Fruit fly (Drosophila melanogaster) whole organism, embryonic: Measurements from ENCODE around the gene CG10064.

Experiments used
- Atf-2 ChIP-seq: fragments of 200-800 bp; sonication (Bioruptor generic); optimal IDR thresholded peaks from 2 replicates; lab custom pipeline; 2016; ENCODE audit warnings: missing biosample characterization, missing genetic modification characterization
- BEAF-32 ChIP-seq: fragments of 200-800 bp; sonication (Bioruptor generic); optimal IDR thresholded peaks from 3 replicates; lab custom pipeline; 2017; ENCODE audit warnings: missing biosample characterization, missing genetic modification characterization, mild to moderate bottlenecking, moderate library complexity, missing genetic modification reagents
- CG11456 ChIP-seq: fragments of 200-800 bp; sonication (Bioruptor generic); IDR thresholded peaks from 3 replicates; pipeline ENCODE4 v1.3.6; 2022; ENCODE audit warnings: missing biosample characterization, missing genetic modification characterization
- CG11695 ChIP-seq: fragments of 200-800 bp; sonication (Bioruptor generic); IDR thresholded peaks from 3 replicates; pipeline ENCODE4 v1.3.6; 2022; ENCODE audit warnings: missing biosample characterization, missing genetic modification characterization
- CG14050 ChIP-seq: fragments of 200-800 bp; sonication (Bioruptor generic); IDR thresholded peaks from 3 replicates; pipeline ENCODE4 v1.3.6; 2022; ENCODE audit warnings: missing biosample characterization, missing genetic modification characterization
- CG18011 ChIP-seq: fragments of 200-800 bp; sonication (Bioruptor generic); optimal IDR thresholded peaks from 2 replicates; lab custom pipeline; 2017; ENCODE audit warnings: missing biosample characterization, missing genetic modification characterization, mild to moderate bottlenecking, moderate library complexity, missing genotype
- CG18262 ChIP-seq: fragments of 200-800 bp; optimal IDR thresholded peaks from 3 replicates; lab custom pipeline; 2019; ENCODE audit warnings: missing biosample characterization, mild to moderate bottlenecking, missing genetic modification characterization, moderate library complexity
- CG18599 ChIP-seq: fragments of 200-800 bp; sonication (Bioruptor generic); optimal IDR thresholded peaks from 3 replicates; lab custom pipeline; 2017; ENCODE audit warnings: missing biosample characterization, missing genetic modification characterization, mild to moderate bottlenecking, moderate library complexity, missing genetic modification reagents
- CG32767 ChIP-seq: fragments of 200-800 bp; sonication (Bioruptor generic); IDR thresholded peaks from 2 replicates; pipeline ENCODE4 v1.3.6; 2022; ENCODE audit warnings: missing biosample characterization, missing genetic modification characterization
- CG3281 ChIP-seq: fragments of 200-800 bp; sonication (Bioruptor generic); optimal IDR thresholded peaks from 3 replicates; lab custom pipeline; 2017; ENCODE audit warnings: missing biosample characterization, mild to moderate bottlenecking, missing genetic modification characterization
- CG42726 ChIP-seq: fragments of 200-800 bp; sonication (Bioruptor generic); IDR thresholded peaks from 2 replicates; pipeline ENCODE4 v1.3.6; 2022; ENCODE audit warnings: missing biosample characterization, missing genetic modification characterization; ENCODE audit not compliant: partially characterized antibody
- CG4328 ChIP-seq: fragments of 200-800 bp; sonication (Bioruptor generic); optimal IDR thresholded peaks from 3 replicates; lab custom pipeline; 2017; ENCODE audit warnings: missing biosample characterization, missing genetic modification reagents, missing genetic modification characterization
- CG4617 ChIP-seq: fragments of 200-800 bp; sonication (Bioruptor generic); optimal IDR thresholded peaks from 3 replicates; lab custom pipeline; 2016; ENCODE audit warnings: missing biosample characterization, missing genetic modification characterization, borderline replicate concordance
- CG5180 ChIP-seq: fragments of 200-800 bp; sonication (Bioruptor generic); optimal IDR thresholded peaks from 3 replicates; lab custom pipeline; 2017; ENCODE audit warnings: missing biosample characterization, missing genetic modification characterization, mild to moderate bottlenecking, moderate library complexity, missing genetic modification reagents
- CG7372 ChIP-seq: fragments of 200-800 bp; sonication (Bioruptor generic); IDR thresholded peaks from 2 replicates; pipeline ENCODE4 v1.3.6; 2022; ENCODE audit warnings: missing biosample characterization, missing genetic modification characterization
- CG8290 ChIP-seq, 3 experiments: fragments of 200-800 bp; sonication (Bioruptor generic); optimal IDR thresholded peaks; 2 replicates each; lab custom pipeline; 2016 to 2019; ENCODE audit warnings: missing biosample characterization in 3 of 3, missing genetic modification characterization in 3 of 3, mild to moderate bottlenecking in 2 of 3, moderate library complexity in 1 of 3
- CG8765 ChIP-seq: fragments of 200-800 bp; sonication (Bioruptor generic); IDR thresholded peaks from 2 replicates; pipeline ENCODE4 v1.3.6; 2022; ENCODE audit warnings: missing biosample characterization, missing genetic modification characterization
- CG9817 ChIP-seq: fragments of 200-800 bp; sonication (Bioruptor generic); optimal IDR thresholded peaks from 2 replicates; lab custom pipeline; 2018; ENCODE audit warnings: missing biosample characterization, mild to moderate bottlenecking, missing genetic modification characterization, moderate library complexity
- Dad ChIP-seq: fragments of 200-800 bp; sonication (Bioruptor generic); optimal IDR thresholded peaks from 3 replicates; lab custom pipeline; 2016; ENCODE audit warnings: missing biosample characterization, missing genetic modification characterization
- Doc2 ChIP-seq: fragments of 200-800 bp; sonication (Bioruptor generic); IDR thresholded peaks from 2 replicates; pipeline ENCODE4 v1.3.6; 2022; ENCODE audit warnings: missing biosample characterization, missing genetic modification characterization
- Eip74EF ChIP-seq, 2 experiments: fragments of 200-800 bp in 1 of 2; fragments of >200 bp in 1 of 2; sonication (Bioruptor generic) in 1 of 2; optimal IDR thresholded peaks; 2 replicates each; lab custom pipeline; 2017 to 2019; ENCODE audit warnings: missing biosample characterization in 2 of 2, missing genetic modification characterization in 2 of 2, mild to moderate bottlenecking in 1 of 2, moderate library complexity in 1 of 2
- Hr3 ChIP-seq: fragments of 200-800 bp; sonication (Bioruptor generic); optimal IDR thresholded peaks from 3 replicates; lab custom pipeline; 2016; ENCODE audit warnings: missing biosample characterization, missing genetic modification characterization
- Hr51 ChIP-seq, 2 experiments: fragments of 200-800 bp; sonication (Bioruptor generic); optimal IDR thresholded peaks; 2 replicates in 1 of 2; 3 replicates in 1 of 2; lab custom pipeline; 2016 to 2018; ENCODE audit warnings: missing biosample characterization in 2 of 2, missing genetic modification characterization in 2 of 2, mild to moderate bottlenecking in 1 of 2, moderate library complexity in 1 of 2
- MESR4 ChIP-seq: fragments of 200-800 bp; sonication (Bioruptor generic); optimal IDR thresholded peaks from 2 replicates; lab custom pipeline; 2018; ENCODE audit warnings: missing biosample characterization, mild to moderate bottlenecking, missing genetic modification characterization, moderate library complexity
- MTF-1 ChIP-seq: fragments of 200-800 bp; sonication (Bioruptor generic); optimal IDR thresholded peaks from 2 replicates; lab custom pipeline; 2018; ENCODE audit warnings: missing biosample characterization, mild to moderate bottlenecking, missing genetic modification characterization, borderline replicate concordance
- Mes4 ChIP-seq: fragments of 200-800 bp; sonication (Bioruptor generic); optimal IDR thresholded peaks from 2 replicates; lab custom pipeline; 2016; ENCODE audit warnings: missing biosample characterization, missing genetic modification characterization
- Neu2 ChIP-seq: fragments of 200-800 bp; sonication (Bioruptor generic); optimal IDR thresholded peaks from 3 replicates; lab custom pipeline; 2016; ENCODE audit warnings: missing biosample characterization, missing genetic modification characterization, borderline replicate concordance
- Nf-YC ChIP-seq: fragments of 200-800 bp; optimal IDR thresholded peaks from 3 replicates; lab custom pipeline; 2019; ENCODE audit warnings: missing biosample characterization, mild to moderate bottlenecking, missing genetic modification characterization, moderate library complexity
- Scr ChIP-seq: fragments of 200-800 bp; sonication (Bioruptor generic); IDR thresholded peaks from 2 replicates; pipeline ENCODE4 v1.3.6; 2022; ENCODE audit warnings: missing biosample characterization, missing genetic modification characterization; ENCODE audit not compliant: partially characterized antibody
- Stat92E ChIP-seq, 3 experiments: fragments of >200 bp in 2 of 3; fragments of 200-800 bp in 1 of 3; sonication (Bioruptor generic) in 1 of 3; optimal IDR thresholded peaks; 2 replicates each; lab custom pipeline; 2017 to 2019; ENCODE audit warnings: missing biosample characterization in 3 of 3, missing genetic modification characterization in 3 of 3, mild to moderate bottlenecking in 1 of 3, moderate library complexity in 1 of 3
- TFAM ChIP-seq: fragments of 200-800 bp; sonication (Bioruptor generic); optimal IDR thresholded peaks from 2 replicates; lab custom pipeline; 2017; ENCODE audit warnings: missing biosample characterization, missing genetic modification characterization, inconsistent platforms
- ac ChIP-seq: fragments of 200-800 bp; sonication (Bioruptor generic); optimal IDR thresholded peaks from 3 replicates; lab custom pipeline; 2017; ENCODE audit warnings: missing biosample characterization, mild to moderate bottlenecking, missing genetic modification characterization
- aop ChIP-seq: fragments of 200-800 bp; sonication (Bioruptor generic); IDR thresholded peaks from 2 replicates; pipeline ENCODE4 v1.3.6; 2022; ENCODE audit warnings: missing biosample characterization, missing genetic modification characterization
- br ChIP-seq: fragments of >200 bp; optimal IDR thresholded peaks from 2 replicates; lab custom pipeline; 2017
- cg ChIP-seq: fragments of 200-800 bp; sonication (Bioruptor generic); optimal IDR thresholded peaks from 3 replicates; lab custom pipeline; 2019; ENCODE audit warnings: missing biosample characterization, mild to moderate bottlenecking, missing genetic modification characterization, moderate library complexity
- chif ChIP-seq, 2 experiments: fragments of 200-800 bp; sonication (Bioruptor generic); optimal IDR thresholded peaks; 3 replicates each; lab custom pipeline; 2016; ENCODE audit warnings: missing biosample characterization in 2 of 2, missing genetic modification characterization in 2 of 2
- en ChIP-seq: fragments of 200-800 bp; sonication (Bioruptor generic); optimal IDR thresholded peaks from 2 replicates; lab custom pipeline; 2016; ENCODE audit warnings: missing biosample characterization, missing genetic modification characterization
- hkb ChIP-seq, 2 experiments: fragments of 200-800 bp in 1 of 2; fragments of >200 bp in 1 of 2; sonication (Bioruptor generic) in 1 of 2; IDR thresholded peaks in 1 of 2; optimal IDR thresholded peaks in 1 of 2; 2 replicates each; pipeline versions ENCODE4 v1.3.6 to Lab custom; 2017 to 2022; ENCODE audit warnings: missing biosample characterization in 1 of 2, missing genetic modification characterization in 1 of 2
- maf-S ChIP-seq: fragments of 200-800 bp; sonication (Bioruptor generic); optimal IDR thresholded peaks from 2 replicates; lab custom pipeline; 2016; ENCODE audit warnings: missing biosample characterization, missing genetic modification characterization
- phol ChIP-seq: fragments of 200-800 bp; sonication (Bioruptor generic); optimal IDR thresholded peaks from 3 replicates; lab custom pipeline; 2018; ENCODE audit warnings: missing biosample characterization, mild to moderate bottlenecking, missing genetic modification characterization, moderate library complexity
- stc ChIP-seq: fragments of 200-800 bp; sonication (Bioruptor generic); IDR thresholded peaks from 2 replicates; pipeline ENCODE4 v1.3.6; 2022; ENCODE audit warnings: missing biosample characterization, missing genetic modification characterization
- sug ChIP-seq: fragments of 200-800 bp; optimal IDR thresholded peaks from 2 replicates; lab custom pipeline; 2019; ENCODE audit warnings: missing biosample characterization, mild to moderate bottlenecking, missing genetic modification characterization, moderate library complexity
- toy ChIP-seq: fragments of 200-800 bp; sonication (Bioruptor generic); IDR thresholded peaks from 2 replicates; pipeline ENCODE4 v1.3.6; 2022; ENCODE audit warnings: missing biosample characterization, missing genetic modification characterization
- vfl ChIP-seq: fragments of 200-800 bp; sonication (Bioruptor generic); optimal IDR thresholded peaks from 2 replicates; lab custom pipeline; 2016; ENCODE audit warnings: missing biosample characterization, missing genetic modification characterization
- vvl ChIP-seq: fragments of 200-800 bp; sonication (Bioruptor generic); IDR thresholded peaks from 2 replicates; pipeline ENCODE4 v1.3.6; 2022; ENCODE audit warnings: missing biosample characterization, missing genetic modification characterization
- wek ChIP-seq: fragments of 200-800 bp; sonication (Bioruptor generic); optimal IDR thresholded peaks from 3 replicates; lab custom pipeline; 2018; ENCODE audit warnings: missing biosample characterization, mild to moderate bottlenecking, missing genetic modification characterization, moderate library complexity
- wor ChIP-seq: fragments of 200-800 bp; sonication (Bioruptor generic); IDR thresholded peaks from 2 replicates; pipeline ENCODE4 v1.3.6; 2022; ENCODE audit warnings: missing biosample characterization, missing genetic modification characterization

CG10064 gene

dm6 chr3L:6988942-6989569, 21.4 kb upstream of the CG10064 start (continued):
- no peak for TF ChIP-seq hkb (optimal IDR thresholded peaks at IDR 0.05; lab: Kevin White, UChicago)
- TF ChIP-seq hkb (GFP tag; IDR thresholded peaks at IDR 0.05; lab: Robert Waterston, UW) = peak; percentile 83
- peak; percentile 54; the same call in 2 of the 3 replicates for TF ChIP-seq CG14050 (GFP tag; lab: Robert Waterston, UW)
- TF ChIP-seq chif (GFP tag; optimal IDR thresholded peaks at IDR 0.05; lab: Kevin White, UChicago) = peak; percentile 42 to 53
- no peak for TF ChIP-seq CG42726 (GFP tag; lab: Robert Waterston, UW)
- TF ChIP-seq Hr51 (GFP tag; optimal IDR thresholded peaks at IDR 0.05; lab: Kevin White, UChicago) = peak; percentile 49 to 94
- TF ChIP-seq wor = peak; percentile 77
- TF ChIP-seq CG4328 = peak; percentile 94
- no peak for TF ChIP-seq Neu2
- 0 out of 2 replicates have a peak, but pooled peaks have one; percentile 36 for TF ChIP-seq toy (GFP tag; lab: Robert Waterston, UW)
- TF ChIP-seq MTF-1 (GFP tag; lab: Kevin White, UChicago) = peak; percentile 58
- no peak for TF ChIP-seq wek (GFP tag; lab: Kevin White, UChicago)
- TF ChIP-seq MESR4 (GFP tag; lab: Kevin White, UChicago) = no peak
- TF ChIP-seq Dad (GFP tag; lab: Kevin White, UChicago) = peak; percentile 60
- TF ChIP-seq Hr3 (GFP tag; lab: Kevin White, UChicago) = peak; percentile 92
- no peak for TF ChIP-seq BEAF-32 (GFP tag; lab: Kevin White, UChicago)
- peak; percentile 90 for TF ChIP-seq CG11695 (GFP tag; lab: Robert Waterston, UW)
- peak in 1 of 2 experiments; percentile 96 for TF ChIP-seq Eip74EF (GFP tag; optimal IDR thresholded peaks at IDR 0.05; lab: Kevin White, UChicago)
- TF ChIP-seq vfl (GFP tag; lab: Kevin White, UChicago) = no peak
- peak; percentile 46 for TF ChIP-seq CG4617 (GFP tag; lab: Kevin White, UChicago)
- peak; percentile 87 for TF ChIP-seq sug
- peak; percentile 78 for TF ChIP-seq CG11456 (GFP tag; lab: Robert Waterston, UW)
- TF ChIP-seq CG8765 = peak; percentile 32
- peak; percentile 95 for TF ChIP-seq CG3281 (GFP tag; lab: Kevin White, UChicago)
- TF ChIP-seq CG32767 (GFP tag; lab: Robert Waterston, UW) = peak; percentile 81
- peak; percentile 72 for TF ChIP-seq CG8290 (GFP tag; optimal IDR thresholded peaks at IDR 0.05; lab: Kevin White, UChicago)
- TF ChIP-seq CG8290 (tag; optimal IDR thresholded peaks at IDR 0.05; lab: Kevin White, UChicago) = peak in 1 of 2 experiments; percentile 72
- TF ChIP-seq CG18599 (GFP tag; lab: Kevin White, UChicago) = peak; percentile 95
- TF ChIP-seq Scr = 0 out of 2 replicates have a peak, but pooled peaks have one; percentile 8
- peak; percentile 98 for TF ChIP-seq CG18262 (tag; lab: Kevin White, UChicago)
- TF ChIP-seq cg (GFP tag; lab: Kevin White, UChicago) = no peak
- TF ChIP-seq Mes4 (GFP tag; lab: Kevin White, UChicago) = peak; percentile 25
- peak; percentile 80 for TF ChIP-seq CG7372 (GFP tag; lab: Robert Waterston, UW)
- TF ChIP-seq phol = peak; percentile 97
- TF ChIP-seq stc (GFP tag; lab: Robert Waterston, UW) = peak; percentile 82
- TF ChIP-seq br = no peak
- TF ChIP-seq CG9817 (tag; lab: Kevin White, UChicago) = peak; percentile 81
- peak; percentile 60 for TF ChIP-seq CG18011 (GFP tag; lab: Kevin White, UChicago)
- peak; percentile 88 for TF ChIP-seq CG5180
- TF ChIP-seq maf-S (GFP tag; lab: Kevin White, UChicago) = peak; percentile 43
- peak; percentile 49 for TF ChIP-seq Atf-2 (GFP tag; lab: Kevin White, UChicago)
- no peak for TF ChIP-seq aop (GFP tag; lab: Robert Waterston, UW)
- TF ChIP-seq en = peak; percentile 3
- TF ChIP-seq Doc2 (GFP tag; lab: Robert Waterston, UW) = 0 out of 2 replicates have a peak, but pooled peaks have one; percentile 40
- TF ChIP-seq ac (GFP tag; lab: Kevin White, UChicago) = peak; percentile 65
- TF ChIP-seq vvl (GFP tag; lab: Robert Waterston, UW) = peak; percentile 87
- TF ChIP-seq TFAM (GFP tag; lab: Kevin White, UChicago) = peak; percentile 57
- peak; percentile 97 for TF ChIP-seq Nf-YC (tag; lab: Kevin White, UChicago)
- peak in 1 of 3 experiments; percentile 33 for TF ChIP-seq Stat92E (GFP tag; optimal IDR thresholded peaks at IDR 0.05; lab: Kevin White, UChicago)
